Fruit fly (Drosophila melanogaster) whole organism, wandering third instar larva: ENCODE measurements around the gene CG11247.

Source experiments
- CG32264 ChIP-seq: fragments of 200-800 bp; sonication (Bioruptor generic); optimal IDR thresholded peaks from 2 replicates; lab custom pipeline; 2016; ENCODE audit warnings: missing biosample characterization, missing genetic modification characterization
- CG9705 ChIP-seq: fragments of 200-800 bp; sonication (Bioruptor generic); optimal IDR thresholded peaks from 2 replicates; lab custom pipeline; 2018; ENCODE audit warnings: missing biosample characterization, mild to moderate bottlenecking, missing genetic modification characterization
- CrebA ChIP-seq: fragments of 200-800 bp; sonication (Bioruptor generic); optimal IDR thresholded peaks from 2 replicates; lab custom pipeline; 2016; ENCODE audit warnings: missing biosample characterization, mild to moderate bottlenecking, missing genetic modification characterization, borderline replicate concordance
- Dfd ChIP-seq: fragments of >200 bp; optimal IDR thresholded peaks from 2 replicates; lab custom pipeline; 2017; ENCODE audit warnings: missing biosample characterization, missing genetic modification characterization
- Dif ChIP-seq: fragments of 200-275, 200-300 bp; sonication (Bioruptor generic); optimal IDR thresholded peaks from 2 replicates; lab custom pipeline; 2018; ENCODE audit warnings: missing biosample characterization, missing genetic modification characterization; ENCODE audit not compliant: partially characterized antibody
- GATAd ChIP-seq: sonication (Bioruptor generic); optimal IDR thresholded peaks from 2 replicates; lab custom pipeline; 2016; ENCODE audit warnings: missing biosample characterization, missing genetic modification characterization
- HLH106 ChIP-seq: fragments of 200-800 bp; optimal IDR thresholded peaks from 3 replicates; lab custom pipeline; 2019; ENCODE audit warnings: missing biosample characterization, mild to moderate bottlenecking, missing genetic modification characterization, moderate library complexity
- Hnf4 ChIP-seq: fragments of 200-800 bp; sonication (Bioruptor generic); optimal IDR thresholded peaks from 2 replicates; lab custom pipeline; 2016; ENCODE audit warnings: missing biosample characterization, mild to moderate bottlenecking, missing genetic modification characterization
- Hr78 ChIP-seq: fragments of >200 bp; optimal IDR thresholded peaks from 2 replicates; lab custom pipeline; 2017; ENCODE audit warnings: missing biosample characterization, missing genetic modification characterization
- Hr83 ChIP-seq: fragments of 200-300 bp; sonication (Bioruptor generic); optimal IDR thresholded peaks from 2 replicates; lab custom pipeline; 2016; ENCODE audit warnings: missing biosample characterization, mild to moderate bottlenecking, missing genetic modification characterization, moderate library complexity; ENCODE audit not compliant: poor library complexity, severe bottlenecking
- Jra ChIP-seq: sonication (Bioruptor generic); optimal IDR thresholded peaks from 2 replicates; lab custom pipeline; 2016; ENCODE audit warnings: missing biosample characterization, missing genetic modification characterization
- Mio ChIP-seq: sonication (Bioruptor generic); optimal IDR thresholded peaks from 2 replicates; lab custom pipeline; 2016; ENCODE audit warnings: missing biosample characterization, missing genetic modification characterization
- Myc ChIP-seq: fragments of >200 bp; optimal IDR thresholded peaks from 2 replicates; lab custom pipeline; 2017
- N ChIP-seq: fragments of >200 bp; optimal IDR thresholded peaks from 2 replicates; lab custom pipeline; 2018; ENCODE audit warnings: missing biosample characterization, missing external identifiers, missing genetic modification characterization
- OdsH ChIP-seq: fragments of 200-800 bp; sonication (Bioruptor generic); optimal IDR thresholded peaks from 2 replicates; lab custom pipeline; 2016; ENCODE audit warnings: missing biosample characterization, mild to moderate bottlenecking, missing genetic modification characterization
- Rel ChIP-seq, 2 experiments: fragments of 200-800 bp; sonication (Bioruptor generic) in 1 of 2; optimal IDR thresholded peaks; 2 replicates in 1 of 2; 3 replicates in 1 of 2; lab custom pipeline; 2016 to 2019; ENCODE audit warnings: mild to moderate bottlenecking in 2 of 2, missing biosample characterization in 2 of 2, missing genetic modification characterization in 2 of 2, moderate library complexity in 1 of 2
- Sp1 ChIP-seq: fragments of 200-800 bp; sonication (Bioruptor generic); optimal IDR thresholded peaks from 3 replicates; lab custom pipeline; 2019; ENCODE audit warnings: missing biosample characterization, mild to moderate bottlenecking, missing genetic modification characterization, moderate library complexity
- br ChIP-seq: fragments of 200-800 bp; sonication (Bioruptor generic); optimal IDR thresholded peaks from 2 replicates; lab custom pipeline; 2016; ENCODE audit warnings: missing biosample characterization, missing genetic modification characterization
- brk ChIP-seq: fragments of 200-800 bp; sonication (Bioruptor generic); optimal IDR thresholded peaks from 2 replicates; lab custom pipeline; 2016; ENCODE audit warnings: missing biosample characterization, mild to moderate bottlenecking, missing genetic modification characterization
- dmrt93B ChIP-seq: fragments of 200-800 bp; sonication (Bioruptor generic); optimal IDR thresholded peaks from 2 replicates; lab custom pipeline; 2018; ENCODE audit warnings: missing biosample characterization, mild to moderate bottlenecking, missing genetic modification characterization
- dsf ChIP-seq: sonication (Bioruptor generic); optimal IDR thresholded peaks from 2 replicates; lab custom pipeline; 2016; ENCODE audit warnings: missing biosample characterization, missing genetic modification characterization, borderline replicate concordance
- ey ChIP-seq: fragments of 200-800 bp; sonication (Bioruptor generic); optimal IDR thresholded peaks from 2 replicates; lab custom pipeline; 2016; ENCODE audit warnings: missing biosample characterization, missing genetic modification characterization
- foxo ChIP-seq, 2 experiments: fragments of 200-800 bp; sonication (Bioruptor generic); optimal IDR thresholded peaks; 2 replicates in 1 of 2; 3 replicates in 1 of 2; lab custom pipeline; 2016 to 2017; ENCODE audit warnings: missing biosample characterization in 2 of 2, missing genetic modification characterization in 2 of 2
- fru ChIP-seq: fragments of 200-800 bp; sonication (Bioruptor generic); optimal IDR thresholded peaks from 3 replicates; lab custom pipeline; 2016; ENCODE audit warnings: missing biosample characterization, mild to moderate bottlenecking, missing genetic modification characterization
- h ChIP-seq: fragments of 200-800 bp; sonication (Bioruptor generic); optimal IDR thresholded peaks from 3 replicates; lab custom pipeline; 2016; ENCODE audit warnings: missing biosample characterization, mild to moderate bottlenecking, missing genetic modification characterization
- jim ChIP-seq: fragments of 175-275, 200-325 bp; sonication (Bioruptor generic); optimal IDR thresholded peaks from 2 replicates; lab custom pipeline; 2016; ENCODE audit warnings: missing biosample characterization, mild to moderate bottlenecking, missing genetic modification characterization
- lola ChIP-seq: fragments of >200 bp; optimal IDR thresholded peaks from 2 replicates; lab custom pipeline; 2017; ENCODE audit warnings: missing biosample characterization, missing genetic modification characterization
- pan ChIP-seq: fragments of >200 bp; optimal IDR thresholded peaks from 2 replicates; lab custom pipeline; 2017
- psq ChIP-seq: fragments of 200-800 bp; sonication (Bioruptor generic); optimal IDR thresholded peaks from 3 replicates; lab custom pipeline; 2017; ENCODE audit warnings: missing biosample characterization, mild to moderate bottlenecking, missing genetic modification characterization, moderate library complexity
- rgr ChIP-seq: fragments of 200-800 bp; sonication (Bioruptor generic); optimal IDR thresholded peaks from 3 replicates; lab custom pipeline; 2016; ENCODE audit warnings: missing biosample characterization, mild to moderate bottlenecking, missing genetic modification characterization
- sage ChIP-seq: fragments of 200-800 bp; sonication (Bioruptor generic); optimal IDR thresholded peaks from 2 replicates; lab custom pipeline; 2016; ENCODE audit warnings: missing biosample characterization, mild to moderate bottlenecking, missing genetic modification characterization
- sv ChIP-seq: fragments of 200-800 bp; sonication (Bioruptor generic); optimal IDR thresholded peaks from 3 replicates; lab custom pipeline; 2016; ENCODE audit warnings: missing biosample characterization, missing genetic modification characterization
- tai ChIP-seq: sonication (Bioruptor generic); optimal IDR thresholded peaks from 2 replicates; lab custom pipeline; 2016; ENCODE audit warnings: missing biosample characterization, missing genetic modification characterization
- woc ChIP-seq: sonication (Bioruptor generic); optimal IDR thresholded peaks from 2 replicates; lab custom pipeline; 2016; ENCODE audit warnings: missing biosample characterization, mild to moderate bottlenecking, missing genetic modification characterization

The CG11247 gene

DNA sequence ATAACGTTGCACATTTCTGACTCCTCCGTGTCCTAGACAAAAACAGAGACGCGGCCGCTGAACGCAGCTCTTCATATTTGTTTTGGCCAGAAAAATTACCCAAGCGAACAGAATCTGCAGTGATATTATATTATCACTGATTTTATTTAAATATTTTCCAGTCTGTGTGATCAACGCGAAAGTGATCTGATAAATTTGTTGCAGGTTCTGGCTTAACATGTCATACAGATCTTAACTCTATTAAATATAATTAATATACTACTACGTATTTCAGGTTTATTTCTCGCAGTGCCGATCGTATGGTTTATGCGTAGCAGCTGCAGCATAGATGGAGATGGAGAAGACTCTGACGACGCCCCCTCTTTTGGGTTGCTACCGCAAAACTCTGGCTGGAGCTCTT lies 7.7 kb downstream of the CG11247 start:
- no peak for TF ChIP-seq jim
- no peak for TF ChIP-seq brk (GFP tag; lab: Kevin White, UChicago)
- TF ChIP-seq CG9705 = no peak
- no peak for TF ChIP-seq Mio (GFP tag; lab: Kevin White, UChicago)
- peak in 1 of 2 experiments; percentile 9 for TF ChIP-seq foxo (GFP tag; optimal IDR thresholded peaks at IDR 0.05; lab: Kevin White, UChicago)
- TF ChIP-seq dmrt93B = no peak
- TF ChIP-seq ey = no peak
- no peak for TF ChIP-seq Dfd (GFP tag; lab: Kevin White, UChicago)
- TF ChIP-seq h (GFP tag; lab: Kevin White, UChicago) = peak; percentile 16
- no peak for TF ChIP-seq pan (lab: Kevin White, UChicago)
- no peak for TF ChIP-seq Dif (GFP tag; lab: Kevin White, UChicago)
- peak; percentile 6 for TF ChIP-seq fru (GFP tag; lab: Kevin White, UChicago)
- TF ChIP-seq, all 38 proteins: peak for 3

DNA sequence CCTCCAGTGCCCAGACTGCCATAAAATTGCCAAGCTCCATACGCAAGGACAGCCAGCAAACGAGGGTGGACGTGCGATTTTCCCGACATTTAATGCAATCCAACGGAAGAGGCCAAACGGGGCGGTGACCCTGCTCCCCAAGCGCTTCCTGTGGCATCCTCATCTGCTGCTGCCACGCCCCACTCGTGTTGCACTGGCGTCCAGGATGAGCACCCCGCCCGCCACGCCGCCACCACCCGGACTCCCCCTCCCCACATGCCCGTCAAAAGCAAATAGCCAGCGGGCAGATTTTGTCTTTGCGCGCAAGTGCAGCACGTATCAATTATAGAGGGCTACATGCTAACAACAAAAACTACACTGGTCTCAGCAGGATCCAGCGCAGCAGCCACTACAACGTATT lies 10.4 kb downstream of the CG11247 start:
- TF ChIP-seq Myc = no peak
- peak; percentile 95 for TF ChIP-seq Dfd (GFP tag; lab: Kevin White, UChicago)
- TF ChIP-seq, all 38 proteins: peak for 1

DNA sequence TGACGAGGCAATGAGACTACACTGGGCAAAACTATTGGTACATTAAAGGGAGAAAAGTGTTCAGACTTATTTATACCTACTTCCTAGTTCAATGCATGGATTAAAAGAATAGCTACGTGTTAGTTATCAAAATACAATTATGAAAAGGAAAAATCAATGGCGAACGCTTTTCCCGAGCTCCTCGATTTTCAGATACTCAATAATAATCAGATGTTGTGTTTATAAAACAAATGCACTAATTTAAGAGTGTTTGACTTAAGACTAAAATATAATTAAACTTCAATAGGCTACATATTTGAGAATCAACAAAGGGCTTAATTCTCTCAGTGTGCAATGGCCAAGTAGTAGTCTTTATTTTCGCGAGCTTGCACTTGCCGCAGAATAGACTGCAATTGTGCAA lies 12.6 kb downstream of the CG11247 start:
- TF ChIP-seq Sp1 (GFP tag; lab: Kevin White, UChicago) (no peak), fru (GFP tag; lab: Kevin White, UChicago) (no peak), dmrt93B (no peak), CG32264 (GFP tag; lab: Kevin White, UChicago) (no peak), GATAd (GFP tag; lab: Kevin White, UChicago) (no peak), Dif (GFP tag; lab: Kevin White, UChicago) (no peak), tai (no peak)

DNA sequence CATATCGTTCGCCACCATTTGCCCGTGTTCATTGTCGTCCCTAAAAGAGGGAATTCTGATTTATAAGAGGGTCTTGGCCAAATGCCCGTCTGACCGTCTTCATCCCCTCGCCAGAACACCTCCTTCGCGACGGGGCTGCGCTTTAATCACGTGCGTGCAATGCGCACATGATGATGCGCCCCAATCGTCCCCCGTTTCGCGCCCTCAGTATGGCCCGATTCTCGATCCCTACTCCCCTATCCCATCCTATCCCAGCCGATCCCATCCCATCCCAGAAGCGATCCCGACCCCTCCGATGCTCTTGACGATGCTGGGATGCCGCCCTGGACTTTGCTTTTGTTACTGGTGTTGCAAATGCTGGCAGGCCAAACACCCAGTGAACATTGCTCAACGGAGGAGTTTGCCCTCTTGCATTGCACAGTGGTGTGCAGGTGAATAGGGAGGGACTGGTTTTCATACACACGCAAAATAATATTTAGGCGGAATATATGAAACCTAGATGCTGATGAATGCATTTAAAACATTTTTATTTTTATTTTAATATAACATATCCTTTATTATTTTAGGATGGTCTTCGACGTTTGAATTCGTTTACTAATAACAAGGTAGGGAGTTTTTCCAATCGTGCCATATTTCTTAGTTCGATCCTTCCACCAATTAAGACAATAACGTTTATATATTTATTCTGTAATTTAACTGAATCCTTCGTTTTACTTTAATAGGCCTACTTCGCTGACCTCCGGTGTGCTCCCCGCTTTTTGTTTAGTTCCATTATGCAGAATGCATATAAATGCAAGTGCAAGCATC lies 18.6 kb downstream of the CG11247 start:
- TF ChIP-seq br (GFP tag; lab: Kevin White, UChicago) = peak; percentile 30
- peak; percentile 58 for TF ChIP-seq woc (GFP tag; lab: Kevin White, UChicago)
- TF ChIP-seq tai = no peak
- no peak for TF ChIP-seq Jra (GFP tag; lab: Kevin White, UChicago)
- TF ChIP-seq psq (GFP tag; lab: Kevin White, UChicago) = peak; percentile 79
- TF ChIP-seq GATAd (GFP tag; lab: Kevin White, UChicago) = no peak
- TF ChIP-seq dsf (GFP tag; lab: Kevin White, UChicago) = no peak
- no peak for TF ChIP-seq lola (GFP tag; lab: Kevin White, UChicago)
- TF ChIP-seq ey = peak; percentile 61
- peak; percentile 71 for TF ChIP-seq fru (GFP tag; lab: Kevin White, UChicago)
- peak; percentile 85 for TF ChIP-seq HLH106 (tag; lab: Kevin White, UChicago)
- TF ChIP-seq N (GFP tag; lab: Kevin White, UChicago) = no peak
- peak; percentile 74 for TF ChIP-seq h (GFP tag; lab: Kevin White, UChicago)
- TF ChIP-seq Sp1 (GFP tag; lab: Kevin White, UChicago) = peak; percentile 87
- peak; percentile 68 for TF ChIP-seq rgr
- TF ChIP-seq CG9705 = peak; percentile 64
- no peak for TF ChIP-seq sv (GFP tag; lab: Kevin White, UChicago)
- no peak for TF ChIP-seq pan (lab: Kevin White, UChicago)
- TF ChIP-seq brk (GFP tag; lab: Kevin White, UChicago) = peak; percentile 39
- TF ChIP-seq Hnf4 (GFP tag; lab: Kevin White, UChicago) = peak; percentile 15
- TF ChIP-seq Dif (GFP tag; lab: Kevin White, UChicago) = peak; percentile 57
- TF ChIP-seq jim = no peak
- TF ChIP-seq Hr83 (GFP tag; lab: Kevin White, UChicago) = peak; percentile 54
- TF ChIP-seq foxo (GFP tag; optimal IDR thresholded peaks at IDR 0.05; lab: Kevin White, UChicago) = peak in 1 of 2 experiments; percentile 75
- no peak for TF ChIP-seq CG32264 (GFP tag; lab: Kevin White, UChicago)
- TF ChIP-seq OdsH (GFP tag; lab: Kevin White, UChicago) = peak; percentile 79
- peak; percentile 50 for TF ChIP-seq sage (GFP tag; lab: Kevin White, UChicago)
- peak; percentile 83 for TF ChIP-seq dmrt93B
- TF ChIP-seq Rel (GFP tag; optimal IDR thresholded peaks at IDR 0.05; lab: Kevin White, UChicago) = no peak
- TF ChIP-seq Rel (tag; optimal IDR thresholded peaks at IDR 0.05; lab: Kevin White, UChicago) = peak; percentile 2
- TF ChIP-seq Dfd (GFP tag; lab: Kevin White, UChicago) = no peak
- peak; percentile 1 for TF ChIP-seq CrebA (GFP tag; lab: Kevin White, UChicago)
- no peak for TF ChIP-seq Hr78 (GFP tag; lab: Kevin White, UChicago)
